Worm (Caenorhabditis elegans) whole organism, L3 larva: Measurements from ENCODE around the gene Y43F8C.7.

Source experiments
- ZK546.5 ChIP-seq: sonication (generic microtip); optimal IDR thresholded peaks from 2 replicates; lab custom pipeline; 2017; ENCODE audit warnings: missing biosample characterization, missing genetic modification characterization
- ceh-16 ChIP-seq: sonication (generic microtip); optimal IDR thresholded peaks from 2 replicates; lab custom pipeline; 2017; ENCODE audit warnings: missing biosample characterization, missing genetic modification characterization
- ceh-28 ChIP-seq: fragments of 150-350 bp; optimal IDR thresholded peaks from 2 replicates; lab custom pipeline; 2014; ENCODE audit warnings: missing biosample characterization, missing genetic modification reagents, missing genetic modification characterization
- daf-12 ChIP-seq: fragments of 150-350 bp; optimal IDR thresholded peaks from 2 replicates; lab custom pipeline; 2014; ENCODE audit warnings: missing biosample characterization, missing genetic modification reagents, missing genetic modification characterization
- egl-27 ChIP-seq: sonication (generic microtip); optimal IDR thresholded peaks from 4 replicates; lab custom pipeline; 2017; ENCODE audit warnings: missing biosample characterization, missing genetic modification reagents, missing genetic modification characterization
- elt-1 ChIP-seq: fragments of 150-350 bp; optimal IDR thresholded peaks from 2 replicates; lab custom pipeline; 2014; ENCODE audit warnings: missing biosample characterization, missing genetic modification characterization
- elt-2 ChIP-seq: sonication (generic microtip); optimal IDR thresholded peaks from 2 replicates; lab custom pipeline; 2016; ENCODE audit warnings: missing genetic modification reagents, mild to moderate bottlenecking, missing genetic modification characterization, missing compliant biosample characterization
- elt-3 ChIP-seq, 3 experiments: fragments of 150-350 bp in 1 of 3; sonication (generic microtip) in 2 of 3; optimal IDR thresholded peaks; 2 replicates in 2 of 3; 4 replicates in 1 of 3; lab custom pipeline; 2014 to 2017; ENCODE audit warnings: missing biosample characterization in 3 of 3, missing genetic modification characterization in 3 of 3
- eor-1 ChIP-seq, 2 experiments: fragments of 150-350 bp; optimal IDR thresholded peaks; 2 replicates each; lab custom pipeline; 2014 to 2018; ENCODE audit warnings: missing biosample characterization in 2 of 2, missing genetic modification characterization in 2 of 2
- fkh-2 ChIP-seq: fragments of 150-350 bp; optimal IDR thresholded peaks from 2 replicates; lab custom pipeline; 2014; ENCODE audit warnings: missing biosample characterization, missing genetic modification reagents, missing genetic modification characterization
- fos-1 ChIP-seq: fragments of 150-350 bp; optimal IDR thresholded peaks from 2 replicates; lab custom pipeline; 2014; ENCODE audit warnings: missing biosample characterization, missing genetic modification characterization
- hmg-11 ChIP-seq: sonication (generic microtip); optimal IDR thresholded peaks from 2 replicates; lab custom pipeline; 2016; ENCODE audit warnings: missing genetic modification characterization, missing compliant biosample characterization
- jun-1 ChIP-seq: fragments of 150-350 bp; optimal IDR thresholded peaks from 2 replicates; lab custom pipeline; 2014; ENCODE audit warnings: missing biosample characterization, missing genetic modification reagents, missing genetic modification characterization
- lin-15B ChIP-seq: fragments of 150-350 bp; optimal IDR thresholded peaks from 2 replicates; lab custom pipeline; 2014; ENCODE audit warnings: missing biosample characterization, missing genetic modification characterization
- lin-39 ChIP-seq: fragments of 150-350 bp; optimal IDR thresholded peaks from 2 replicates; lab custom pipeline; 2018; ENCODE audit warnings: missing biosample characterization, missing genetic modification reagents, missing genetic modification characterization
- mdl-1 ChIP-seq: fragments of 150-350 bp; optimal IDR thresholded peaks from 2 replicates; lab custom pipeline; 2014; ENCODE audit warnings: missing biosample characterization, missing genetic modification characterization
- mml-1 ChIP-seq: fragments of 150-350 bp; sonication (generic microtip); optimal IDR thresholded peaks from 3 replicates; lab custom pipeline; 2014; ENCODE audit warnings: missing biosample characterization, missing genetic modification characterization
- nhr-11 ChIP-seq: fragments of 150-350 bp; optimal IDR thresholded peaks from 2 replicates; lab custom pipeline; 2014; ENCODE audit warnings: missing biosample characterization, missing genetic modification characterization
- nhr-12 ChIP-seq: fragments of 150-350 bp; optimal IDR thresholded peaks from 2 replicates; lab custom pipeline; 2014; ENCODE audit warnings: missing biosample characterization, missing genetic modification characterization
- nhr-237 ChIP-seq: fragments of 150-350 bp; optimal IDR thresholded peaks from 2 replicates; lab custom pipeline; 2014; ENCODE audit warnings: missing biosample characterization, missing genetic modification characterization
- nhr-25 ChIP-seq: sonication (generic microtip); optimal IDR thresholded peaks from 2 replicates; lab custom pipeline; 2017; ENCODE audit warnings: missing biosample characterization, missing genetic modification characterization
- nhr-43 ChIP-seq: sonication (generic microtip); optimal IDR thresholded peaks from 2 replicates; lab custom pipeline; 2016; ENCODE audit warnings: mild to moderate bottlenecking, missing genetic modification characterization, missing compliant biosample characterization; ENCODE audit not compliant: poor library complexity, severe bottlenecking
- nhr-67 ChIP-seq: fragments of 150-350 bp; optimal IDR thresholded peaks from 2 replicates; lab custom pipeline; 2014; ENCODE audit warnings: missing biosample characterization, missing genetic modification characterization
- nhr-77 ChIP-seq: fragments of 150-350 bp; optimal IDR thresholded peaks from 2 replicates; lab custom pipeline; 2014; ENCODE audit warnings: missing biosample characterization, missing genetic modification characterization
- pha-4 ChIP-seq: fragments of 150-350 bp; optimal IDR thresholded peaks from 2 replicates; lab custom pipeline; 2014; ENCODE audit warnings: missing biosample characterization, missing genetic modification reagents, missing genetic modification characterization
- sea-2 ChIP-seq: fragments of 150-350 bp; sonication (generic microtip); optimal IDR thresholded peaks from 4 replicates; lab custom pipeline; 2014; ENCODE audit warnings: missing biosample characterization, missing genetic modification reagents, missing genetic modification characterization
- snpc-4 ChIP-seq: fragments of 150-350 bp; optimal IDR thresholded peaks from 2 replicates; lab custom pipeline; 2014; ENCODE audit warnings: missing biosample characterization, missing genetic modification characterization
- tbx-2 ChIP-seq: sonication (generic microtip); optimal IDR thresholded peaks from 2 replicates; lab custom pipeline; 2016; ENCODE audit warnings: mild to moderate bottlenecking, missing genetic modification characterization, missing compliant biosample characterization
- unc-39 ChIP-seq: sonication (generic microtip); optimal IDR thresholded peaks from 4 replicates; lab custom pipeline; 2017; ENCODE audit warnings: missing biosample characterization, missing genetic modification characterization
- unc-62 ChIP-seq: fragments of 150-350 bp; sonication (generic microtip); optimal IDR thresholded peaks from 4 replicates; lab custom pipeline; 2014; ENCODE audit warnings: missing biosample characterization, missing genetic modification reagents, missing genetic modification characterization
- ztf-4 ChIP-seq: fragments of 150-350 bp; optimal IDR thresholded peaks from 2 replicates; lab custom pipeline; 2014; ENCODE audit warnings: missing biosample characterization, missing genetic modification characterization

Gene Y43F8C.7

ce11 chrV:19632546-19632945, 11.3 kb downstream of the Y43F8C.7 start, which contains the start of gene Y43F8C.5:
TSS of gene Y43F8C.5 (minus strand) at chrV:19632646.
- TF ChIP-seq eor-1 (tag; optimal IDR thresholded peaks at IDR 0.05; lab: Kevin White, UChicago) (no peak), nhr-11 (tag; lab: Kevin White, UChicago) (no peak), nhr-77 (tag; lab: Kevin White, UChicago) (no peak), nhr-43 (tag; lab: Kevin White, UChicago) (no peak), hmg-11 (tag; lab: Kevin White, UChicago) (no peak), unc-39 (no peak), sea-2 (GFP tag; lab: Kevin White, UChicago) (no peak), pha-4 (tag; lab: Kevin White, UChicago) (no peak)

ce11 chrV:19630569-19630968, 13.3 kb downstream of the Y43F8C.7 start:
- TF ChIP-seq ceh-28 (tag; lab: Kevin White, UChicago): peak; percentile 94
- no peak for TF ChIP-seq nhr-11 (tag; lab: Kevin White, UChicago)

- no peak for TF ChIP-seq nhr-43 (tag; lab: Kevin White, UChicago)
- TF ChIP-seq ceh-28 (tag; lab: Kevin White, UChicago): peak; percentile 98
Measured at ce11 chrV:19629973-19630372, 13.9 kb downstream of the Y43F8C.7 start.

ce11 chrV:19629544-19629943, 14.3 kb downstream of the Y43F8C.7 start:
- TF ChIP-seq lin-39: no peak
- TF ChIP-seq lin-15B: no peak
- no peak for TF ChIP-seq nhr-67 (tag; lab: Kevin White, UChicago)
- TF ChIP-seq snpc-4 (tag; lab: Kevin White, UChicago): no peak
- TF ChIP-seq elt-3 (tag; optimal IDR thresholded peaks at IDR 0.05; lab: Kevin White, UChicago): no peak
- TF ChIP-seq nhr-25 (tag; lab: Kevin White, UChicago): no peak
- no peak for TF ChIP-seq unc-62 (GFP tag; lab: Kevin White, UChicago)
- no peak for TF ChIP-seq sea-2 (GFP tag; lab: Kevin White, UChicago)
- TF ChIP-seq mdl-1 (tag; lab: Kevin White, UChicago): no peak
- TF ChIP-seq tbx-2 (tag; lab: Kevin White, UChicago): no peak
- TF ChIP-seq elt-1: no peak
- TF ChIP-seq jun-1 (tag; lab: Kevin White, UChicago): no peak
- no peak for TF ChIP-seq nhr-77 (tag; lab: Kevin White, UChicago)
- no peak for TF ChIP-seq nhr-43 (tag; lab: Kevin White, UChicago)
- TF ChIP-seq nhr-12 (tag; lab: Kevin White, UChicago): no peak
- no peak for TF ChIP-seq elt-2 (tag; lab: Kevin White, UChicago)
- TF ChIP-seq nhr-237: no peak
- TF ChIP-seq ZK546.5 (tag; lab: Kevin White, UChicago): no peak
- no peak for TF ChIP-seq fos-1 (tag; lab: Kevin White, UChicago)
- TF ChIP-seq egl-27 (tag; lab: Kevin White, UChicago): no peak

- TF ChIP-seq ztf-4 (tag; lab: Kevin White, UChicago): no peak
- no peak for TF ChIP-seq ceh-16 (tag; lab: Kevin White, UChicago)
- TF ChIP-seq nhr-237: no peak
- TF ChIP-seq fkh-2 (tag; lab: Kevin White, UChicago): no peak
- TF ChIP-seq mml-1 (tag; lab: Kevin White, UChicago): no peak
- TF ChIP-seq mdl-1 (tag; lab: Kevin White, UChicago): no peak
Measured at ce11 chrV:19625719-19626118, 18.1 kb downstream of the Y43F8C.7 start.

ce11 chrV:19624749-19625148, 19.1 kb downstream of the Y43F8C.7 start, which contains the start of gene dyf-19:
TSS of gene dyf-19 (plus strand) at chrV:19625049.
- TF ChIP-seq daf-12 (no peak), nhr-12 (tag; lab: Kevin White, UChicago) (no peak), mml-1 (tag; lab: Kevin White, UChicago) (no peak), ZK546.5 (tag; lab: Kevin White, UChicago) (no peak), fkh-2 (tag; lab: Kevin White, UChicago) (no peak), mdl-1 (tag; lab: Kevin White, UChicago) (no peak), elt-2 (tag; lab: Kevin White, UChicago) (no peak), ceh-28 (tag; lab: Kevin White, UChicago) (no peak)
